Fruit fly (Drosophila melanogaster): Measurements from ENCODE around the gene sals.

DNA sequence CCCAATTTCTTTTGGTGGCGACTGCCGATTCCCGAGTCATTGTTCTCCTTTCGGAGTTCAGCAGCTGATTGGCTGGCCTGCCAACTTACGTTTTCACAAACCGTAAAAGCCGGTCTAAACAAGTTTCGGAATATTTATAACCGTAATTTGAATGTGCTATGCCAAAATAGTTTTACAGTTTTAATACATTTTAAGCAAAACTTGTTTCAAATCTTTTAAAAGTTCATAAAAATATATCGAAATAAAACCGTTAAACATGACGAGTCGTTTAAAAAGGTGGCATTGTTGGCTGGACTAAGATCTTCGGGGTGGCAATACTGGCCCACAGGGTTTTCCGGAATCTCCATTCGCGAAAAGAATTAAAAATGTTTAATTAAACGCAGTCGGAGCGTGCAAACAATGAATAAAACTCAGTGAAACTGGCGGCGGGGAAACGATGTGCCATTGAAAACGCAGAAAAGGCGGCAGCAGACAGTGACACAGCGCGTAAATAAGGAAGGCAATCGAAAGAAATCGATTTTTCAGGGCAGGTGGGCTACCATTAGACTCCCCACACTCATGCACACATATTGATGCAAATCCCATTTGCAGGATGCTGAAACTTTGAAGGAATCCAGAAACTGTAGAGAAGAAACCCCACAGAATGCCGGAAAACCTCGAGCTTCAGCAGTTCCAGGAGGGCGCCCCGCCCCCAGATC, 15.9 kb downstream of the sals start, which contains the start of the genes Exd2 and CG5281:
- TF ChIP-seq CG8301 (tag; optimal IDR thresholded peaks at IDR 0.05) (no peak), CG17806 (tag; optimal IDR thresholded peaks at IDR 0.05) (no peak)
